Worm (Caenorhabditis elegans): Measurements from ENCODE around the gene F56B3.9.

The F56B3.9 gene

ce11 chrIV:813341-813740, 42.2 kb downstream of the F56B3.9 start:
- TF ChIP-seq tbx-11 (GFP tag; IDR thresholded peaks at IDR 0.05) = peak; percentile 61; the same call in 1 of the 2 replicates
- peak; percentile 78 for TF ChIP-seq pes-1 (GFP tag; IDR thresholded peaks at IDR 0.05)
- TF ChIP-seq flt-1 (GFP tag; IDR thresholded peaks at IDR 0.05) = peak; percentile 63
- TF ChIP-seq sea-1 (GFP tag; conservative IDR thresholded peaks at IDR 0.05) = 0 out of 2 replicates have a peak, but pooled peaks have one; percentile 24

DNA sequence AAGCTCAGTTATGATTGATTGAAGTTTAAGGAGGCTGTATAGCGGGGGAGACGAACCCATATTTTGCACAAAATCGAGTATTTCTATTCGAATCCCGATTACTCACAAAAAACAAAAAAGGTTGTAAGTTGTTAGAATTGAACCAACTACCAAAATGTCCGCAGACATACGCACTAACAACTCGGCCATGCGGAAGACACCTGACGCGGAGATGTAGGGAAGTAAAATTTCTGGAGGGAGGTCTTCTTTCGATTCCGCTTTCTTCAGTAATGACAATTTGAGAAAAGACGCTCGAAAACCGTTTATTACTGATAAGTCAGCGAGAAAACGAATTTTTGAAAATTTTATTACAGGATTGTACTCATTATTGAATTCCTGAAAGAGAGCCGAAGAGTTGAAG, 46.7 kb downstream of the F56B3.9 start:
- TF ChIP-seq scrt-1 (GFP tag; IDR thresholded peaks at IDR 0.05) (peak; percentile 52; the same call in 1 of the 2 replicates), hnd-1 (tag; optimal IDR thresholded peaks at IDR 0.05) (no peak)

Data from whole organism, early embryonic.